Worm (Caenorhabditis elegans) whole organism, L2 larva: ENCODE measurements around the gene ZK228.13.

Experiments used
- R02D3.7 ChIP-seq: fragments of 150-350 bp; optimal IDR thresholded peaks from 2 replicates; lab custom pipeline; 2014; ENCODE audit warnings: missing biosample characterization, missing genetic modification characterization
- ceh-82 ChIP-seq: fragments of 150-350 bp; optimal IDR thresholded peaks from 2 replicates; lab custom pipeline; 2014; ENCODE audit warnings: missing biosample characterization, missing genetic modification characterization
- elt-1 ChIP-seq: fragments of 150-350 bp; optimal IDR thresholded peaks from 2 replicates; lab custom pipeline; 2014; ENCODE audit warnings: missing biosample characterization, missing genetic modification characterization
- mdl-1 ChIP-seq, 2 experiments: fragments of 150-350 bp in 1 of 2; sonication (generic microtip) in 1 of 2; optimal IDR thresholded peaks; 2 replicates each; lab custom pipeline; 2017; ENCODE audit warnings: missing biosample characterization in 2 of 2, missing genetic modification characterization in 2 of 2
- nhr-237 ChIP-seq: fragments of 150-350 bp; optimal IDR thresholded peaks from 2 replicates; lab custom pipeline; 2014; ENCODE audit warnings: missing biosample characterization, missing genetic modification characterization
- nhr-77 ChIP-seq: fragments of 150-350 bp; optimal IDR thresholded peaks from 2 replicates; lab custom pipeline; 2014; ENCODE audit warnings: missing biosample characterization, missing genetic modification characterization
- snpc-4 ChIP-seq: fragments of 150-350 bp; optimal IDR thresholded peaks from 2 replicates; lab custom pipeline; 2014; ENCODE audit warnings: missing biosample characterization, missing genetic modification characterization

DNA sequence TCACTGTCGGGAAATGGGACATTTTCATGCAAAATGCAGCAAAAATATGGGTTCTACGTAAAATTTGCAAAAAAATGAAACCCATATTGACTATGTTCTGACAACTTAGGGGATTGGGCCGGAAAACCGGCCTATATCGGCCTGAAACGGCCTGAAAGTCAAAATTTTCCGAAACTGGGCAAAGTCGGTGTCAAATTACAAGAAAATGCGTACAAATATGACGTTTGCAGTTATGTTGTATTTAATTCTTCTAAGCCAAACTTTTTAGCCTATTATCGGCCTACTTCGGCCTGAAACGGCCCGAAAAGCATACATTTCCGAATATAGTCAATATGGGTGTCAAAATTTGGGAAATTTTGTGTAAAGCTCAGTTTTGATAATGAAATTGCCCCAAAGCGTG lies 43.9 kb upstream of the ZK228.13 start:
- no peak for TF ChIP-seq nhr-77
- TF ChIP-seq R02D3.7 = no peak
- TF ChIP-seq elt-1 = no peak
- no peak for TF ChIP-seq nhr-237 (tag; lab: Kevin White, UChicago)
- TF ChIP-seq ceh-82 (tag; lab: Kevin White, UChicago) = no peak
- TF ChIP-seq snpc-4 = no peak
- no peak for TF ChIP-seq mdl-1 (tag; optimal IDR thresholded peaks at IDR 0.05; lab: Kevin White, UChicago)
